Fruit fly (Drosophila melanogaster) whole organism, pupa: Measurements from ENCODE around the gene tgy.

Experiments
- CG10348 ChIP-seq: fragments of 200-800 bp; sonication (Bioruptor generic); IDR thresholded peaks from 2 replicates; pipeline ENCODE4 v1.3.6; 2022; ENCODE audit warnings: missing biosample characterization, missing genetic modification characterization
- CG12605 ChIP-seq: fragments of 200-800 bp; sonication (Bioruptor generic); IDR thresholded peaks from 2 replicates; pipeline ENCODE4 v1.3.6; 2022; ENCODE audit warnings: missing biosample characterization, missing genetic modification characterization
- CG13204 ChIP-seq: fragments of 200-800 bp; sonication (Bioruptor generic); optimal IDR thresholded peaks from 2 replicates; lab custom pipeline; 2018; ENCODE audit warnings: missing biosample characterization, mild to moderate bottlenecking, missing genetic modification characterization, moderate library complexity
- CG14655 ChIP-seq: fragments of 200-800 bp; sonication (Bioruptor generic); optimal IDR thresholded peaks from 3 replicates; lab custom pipeline; 2017; ENCODE audit warnings: mild to moderate bottlenecking, missing biosample characterization, missing genetic modification reagents, missing genetic modification characterization
- CG15710 ChIP-seq: fragments of 200-800 bp; sonication (Bioruptor generic); optimal IDR thresholded peaks from 2 replicates; lab custom pipeline; 2018; ENCODE audit warnings: missing biosample characterization, mild to moderate bottlenecking, missing genetic modification characterization, moderate library complexity
- CG17806 ChIP-seq: fragments of 200-800 bp; sonication (Bioruptor generic); optimal IDR thresholded peaks from 2 replicates; lab custom pipeline; 2018; ENCODE audit warnings: missing biosample characterization, mild to moderate bottlenecking, missing genetic modification characterization, moderate library complexity
- CG32121 ChIP-seq: fragments of 200-800 bp; sonication (Bioruptor generic); IDR thresholded peaks from 2 replicates; pipeline ENCODE4 v1.3.6; 2022; ENCODE audit warnings: missing biosample characterization, missing genetic modification characterization
- CG34367 ChIP-seq: fragments of 200-800 bp; sonication (Bioruptor generic); optimal IDR thresholded peaks from 2 replicates; lab custom pipeline; 2018; ENCODE audit warnings: missing biosample characterization, mild to moderate bottlenecking, missing genetic modification characterization
- CG4496 ChIP-seq: fragments of 200-800 bp; sonication (Bioruptor generic); IDR thresholded peaks from 3 replicates; pipeline ENCODE4 v1.3.6; 2022; ENCODE audit warnings: missing biosample characterization, missing genetic modification characterization
- CG8159 ChIP-seq: fragments of 200-800 bp; sonication (Bioruptor generic); optimal IDR thresholded peaks from 3 replicates; lab custom pipeline; 2018; ENCODE audit warnings: missing biosample characterization, mild to moderate bottlenecking, missing genetic modification characterization, moderate library complexity
- CG8301 ChIP-seq: fragments of 200-800 bp; sonication (Bioruptor generic); optimal IDR thresholded peaks from 2 replicates; lab custom pipeline; 2018; ENCODE audit warnings: missing biosample characterization, mild to moderate bottlenecking, missing genetic modification characterization
- CG9948 ChIP-seq: fragments of 200-800 bp; sonication (Bioruptor generic); optimal IDR thresholded peaks from 2 replicates; lab custom pipeline; 2018; ENCODE audit warnings: missing biosample characterization, mild to moderate bottlenecking, missing genetic modification characterization, moderate library complexity
- D1 ChIP-seq: fragments of 200-800 bp; sonication (Bioruptor generic); optimal IDR thresholded peaks from 2 replicates; lab custom pipeline; 2018; ENCODE audit warnings: missing biosample characterization, mild to moderate bottlenecking, missing genetic modification characterization, moderate library complexity
- EcR ChIP-seq: fragments of 200-800 bp; sonication (Bioruptor generic); optimal IDR thresholded peaks from 3 replicates; lab custom pipeline; 2019; ENCODE audit warnings: missing biosample characterization, missing genetic modification characterization, mild to moderate bottlenecking, moderate library complexity, missing genetic modification reagents
- Ets98B ChIP-seq: fragments of 200-800 bp; sonication (Bioruptor generic); IDR thresholded peaks from 2 replicates; pipeline ENCODE4 v1.3.6; 2022; ENCODE audit warnings: missing biosample characterization, missing genetic modification characterization
- Pif1A ChIP-seq: fragments of 200-800 bp; sonication (Bioruptor generic); optimal IDR thresholded peaks from 3 replicates; lab custom pipeline; 2016; ENCODE audit warnings: missing biosample characterization, missing genetic modification characterization
- Pif1B ChIP-seq: fragments of 200-800 bp; sonication (Bioruptor generic); optimal IDR thresholded peaks from 3 replicates; lab custom pipeline; 2016; ENCODE audit warnings: missing biosample characterization, missing genetic modification characterization
- Snoo ChIP-seq: fragments of 200-800 bp; sonication (Bioruptor generic); optimal IDR thresholded peaks from 3 replicates; lab custom pipeline; 2017; ENCODE audit warnings: missing biosample characterization, mild to moderate bottlenecking, missing genetic modification characterization, inconsistent platforms
- fd96Ca ChIP-seq: fragments of 200-800 bp; sonication (Bioruptor generic); IDR thresholded peaks from 3 replicates; pipeline ENCODE4 v1.3.6; 2022; ENCODE audit warnings: missing biosample characterization, missing genetic modification characterization
- gl ChIP-seq: fragments of 200-800 bp; sonication (Bioruptor generic); optimal IDR thresholded peaks from 2 replicates; lab custom pipeline; 2018; ENCODE audit warnings: missing biosample characterization, mild to moderate bottlenecking, missing genetic modification characterization
- rn ChIP-seq: fragments of 200-800 bp; sonication (Bioruptor generic); IDR thresholded peaks from 2 replicates; pipeline ENCODE4 v1.3.6; 2022; ENCODE audit warnings: missing biosample characterization, missing genetic modification characterization

tgy gene

dm6 chrX:19160635-19161407 lies 33.7 kb upstream of the tgy start:
- TF ChIP-seq EcR (GFP tag; lab: Kevin White, UChicago) (no peak), Ets98B (no peak), CG13204 (peak; percentile 47), Pif1B (no peak), D1 (tag; lab: Kevin White, UChicago) (peak; percentile 21), gl (tag; lab: Kevin White, UChicago) (no peak), CG4496 (GFP tag; lab: Robert Waterston, UW) (no peak), Snoo (tag; lab: Kevin White, UChicago) (no peak), CG34367 (tag; lab: Kevin White, UChicago) (peak; percentile 32), CG15710 (tag; lab: Kevin White, UChicago) (peak; percentile 52), CG32121 (no peak), rn (GFP tag; lab: Robert Waterston, UW) (no peak), fd96Ca (GFP tag; lab: Robert Waterston, UW) (no peak), CG12605 (GFP tag; lab: Robert Waterston, UW) (no peak), CG14655 (peak; percentile 40), CG8159 (peak; percentile 69), CG8301 (peak; percentile 20), CG17806 (peak; percentile 7), CG10348 (GFP tag; lab: Robert Waterston, UW) (no peak), CG9948 (tag; lab: Kevin White, UChicago) (peak; percentile 44), Pif1A (GFP tag; lab: Kevin White, UChicago) (no peak)

DNA sequence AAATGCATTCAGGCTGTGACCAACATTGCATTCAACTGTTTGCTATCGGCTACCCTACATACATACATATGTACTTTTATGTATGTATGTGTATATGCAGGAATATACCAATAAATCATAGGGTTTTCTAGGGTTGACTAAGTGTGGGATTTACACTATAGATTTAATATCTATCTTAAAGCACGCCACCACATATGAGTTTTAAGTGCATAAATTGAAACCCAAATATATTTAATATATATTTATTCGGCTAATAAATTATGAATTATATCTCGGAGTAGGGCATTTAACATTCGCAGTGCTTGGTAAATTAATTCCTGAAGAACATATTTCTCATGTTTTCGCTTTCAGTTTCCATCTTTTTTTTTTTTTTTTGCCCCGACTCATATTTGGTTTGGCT lies 32.8 kb upstream of the tgy start:
- TF ChIP-seq CG34367 (tag; lab: Kevin White, UChicago) (peak; percentile 85), Ets98B (peak; percentile 21), CG15710 (tag; lab: Kevin White, UChicago) (peak; percentile 84), Pif1B (peak; percentile 53), CG8159 (peak; percentile 80), CG14655 (peak; percentile 69), CG4496 (GFP tag; lab: Robert Waterston, UW) (no peak; the same call in 2 of the 3 replicates), CG9948 (tag; lab: Kevin White, UChicago) (peak; percentile 84), CG13204 (no peak), CG8301 (peak; percentile 42), D1 (tag; lab: Kevin White, UChicago) (peak; percentile 31), Snoo (tag; lab: Kevin White, UChicago) (peak; percentile 80), CG12605 (GFP tag; lab: Robert Waterston, UW) (no peak), CG17806 (peak; percentile 66)

- TF ChIP-seq Pif1A (GFP tag; lab: Kevin White, UChicago) (no peak), CG8159 (peak; percentile 60), CG9948 (tag; lab: Kevin White, UChicago) (peak; percentile 19), CG14655 (peak; percentile 50), CG15710 (tag; lab: Kevin White, UChicago) (peak; percentile 20)
These were observed 31.6 kb upstream of the tgy start for dm6 chrX:19158519-19159289.

DNA sequence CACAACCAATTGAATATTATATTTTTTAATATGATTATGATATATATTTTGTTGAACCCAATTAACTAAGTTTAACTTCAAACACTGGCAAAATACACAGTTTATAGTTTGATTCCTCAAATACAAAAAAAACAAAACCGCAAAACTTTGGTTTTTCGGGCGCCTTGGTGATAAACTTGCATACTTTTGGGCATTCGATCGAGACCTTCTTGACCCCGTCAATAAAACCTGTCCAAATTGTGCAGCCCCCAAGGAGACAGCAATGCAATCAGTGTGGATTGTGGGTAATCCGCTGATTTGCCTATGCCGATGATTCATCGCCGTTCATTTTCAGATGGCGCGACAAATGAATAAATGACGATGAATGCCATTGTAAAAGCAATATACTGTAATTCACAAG lies 30.4 kb upstream of the tgy start:
- TF ChIP-seq fd96Ca (GFP tag; lab: Robert Waterston, UW): no peak
- no peak for TF ChIP-seq rn (GFP tag; lab: Robert Waterston, UW)
- no peak for TF ChIP-seq CG15710 (tag; lab: Kevin White, UChicago)
- TF ChIP-seq Ets98B: no peak
- no peak for TF ChIP-seq CG4496 (GFP tag; lab: Robert Waterston, UW)
- TF ChIP-seq CG34367 (tag; lab: Kevin White, UChicago): no peak
- no peak for TF ChIP-seq CG12605 (GFP tag; lab: Robert Waterston, UW)
- TF ChIP-seq EcR (GFP tag; lab: Kevin White, UChicago): no peak
- TF ChIP-seq CG10348 (GFP tag; lab: Robert Waterston, UW): no peak
- no peak for TF ChIP-seq Pif1A (GFP tag; lab: Kevin White, UChicago)
- TF ChIP-seq Snoo (tag; lab: Kevin White, UChicago): no peak
- no peak for TF ChIP-seq CG17806
- no peak for TF ChIP-seq CG8301
- no peak for TF ChIP-seq CG13204
- no peak for TF ChIP-seq gl (tag; lab: Kevin White, UChicago)

- TF ChIP-seq CG9948 (tag; lab: Kevin White, UChicago) (peak; percentile 89), CG8159 (peak; percentile 92), CG4496 (GFP tag; lab: Robert Waterston, UW) (peak; percentile 87), CG32121 (peak; percentile 79), CG34367 (tag; lab: Kevin White, UChicago) (peak; percentile 88), Snoo (tag; lab: Kevin White, UChicago) (peak; percentile 82), Ets98B (peak; percentile 71), D1 (tag; lab: Kevin White, UChicago) (peak; percentile 69), CG17806 (peak; percentile 90), Pif1B (peak; percentile 77), CG8301 (peak; percentile 79), rn (GFP tag; lab: Robert Waterston, UW) (peak; percentile 60), CG15710 (tag; lab: Kevin White, UChicago) (peak; percentile 92), CG14655 (peak; percentile 85), CG12605 (GFP tag; lab: Robert Waterston, UW) (peak; percentile 79), gl (tag; lab: Kevin White, UChicago) (peak; percentile 75), Pif1A (GFP tag; lab: Kevin White, UChicago) (peak; percentile 79), EcR (GFP tag; lab: Kevin White, UChicago) (peak; percentile 71), fd96Ca (GFP tag; lab: Robert Waterston, UW) (peak; percentile 66; the same call in 1 of the 3 replicates), CG13204 (peak; percentile 75), CG10348 (GFP tag; lab: Robert Waterston, UW) (no peak)
- TF ChIP-seq, all 21 proteins: peak for 20
These were observed 28.9 kb upstream of the tgy start for dm6 chrX:19155922-19156437.
